Fruit fly (Drosophila melanogaster): ENCODE results near the gene CG9550.

Gene CG9550

DNA sequence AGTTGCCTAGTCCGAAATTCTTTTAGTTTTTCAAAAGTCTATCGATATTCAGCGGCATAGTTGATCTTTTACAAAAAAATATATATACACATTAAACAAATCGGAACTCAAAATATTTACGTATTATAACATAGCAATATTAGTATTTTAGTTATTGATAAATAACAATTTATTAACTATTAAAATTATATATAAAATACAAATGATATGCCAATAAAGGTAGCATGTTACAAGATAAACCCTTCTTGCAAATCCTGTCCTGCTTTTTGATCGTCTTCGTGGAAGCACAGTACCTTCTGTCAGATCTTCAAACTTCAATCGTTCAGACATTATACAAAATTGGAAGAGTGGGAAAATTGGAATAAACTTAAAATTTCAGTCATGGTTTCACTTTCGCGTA lies at the start of gene CG9550:
Gene CG9550, plus strand, starts transcription at position 301 of the 400 bp plus-strand sequence.
- TF ChIP-seq psq (optimal IDR thresholded peaks at IDR 0.05), result no peak
- no peak for TF ChIP-seq Dll (optimal IDR thresholded peaks at IDR 0.05)
- no peak for TF ChIP-seq EcR (GFP tag; optimal IDR thresholded peaks at IDR 0.05)
- TF ChIP-seq CG8478 (optimal IDR thresholded peaks at IDR 0.05), result no peak
- TF ChIP-seq pan (optimal IDR thresholded peaks at IDR 0.05), result no peak
- TF ChIP-seq usp (GFP tag; optimal IDR thresholded peaks at IDR 0.05), result no peak

DNA sequence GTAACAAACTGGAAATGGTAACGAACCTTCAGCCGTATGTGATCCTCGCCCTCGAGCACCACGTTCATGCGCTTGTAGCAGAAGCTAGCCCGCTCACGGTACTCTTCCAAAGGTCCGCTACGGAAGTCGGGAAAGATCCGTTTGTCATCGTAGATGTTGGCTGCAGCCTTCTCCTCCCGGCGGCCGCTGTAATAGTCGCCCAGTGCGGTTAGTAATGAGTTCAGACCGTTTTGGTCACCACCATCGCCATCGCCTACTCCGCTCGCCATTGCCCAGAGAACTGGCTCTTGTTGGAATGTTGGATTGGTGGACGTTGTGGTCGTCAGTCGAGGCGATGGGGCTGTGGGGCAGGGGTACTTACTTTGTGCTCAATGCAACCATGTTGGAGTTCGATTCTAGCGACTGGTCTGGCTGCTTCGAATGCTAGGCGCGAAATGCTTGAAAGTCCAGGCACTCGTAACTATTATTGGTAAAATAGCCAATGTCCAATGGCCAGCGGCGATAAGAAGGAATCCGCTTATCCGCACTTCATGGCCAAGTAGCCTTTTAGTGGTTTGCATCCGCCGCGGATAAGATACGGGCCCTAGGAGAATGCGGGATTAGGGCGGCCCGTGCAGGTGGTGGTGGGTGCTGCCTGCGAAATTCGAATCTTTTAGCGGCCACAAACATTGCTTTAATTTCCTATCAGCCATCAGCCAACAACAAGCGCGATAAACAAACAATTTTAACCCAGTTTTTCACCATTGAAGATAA lies 49.1 kb upstream of the CG9550 start:
- TF ChIP-seq EcR (GFP tag; optimal IDR thresholded peaks at IDR 0.05), result no peak
- no peak for TF ChIP-seq Dll (optimal IDR thresholded peaks at IDR 0.05)
- TF ChIP-seq pan (optimal IDR thresholded peaks at IDR 0.05), result no peak
- TF ChIP-seq psq (optimal IDR thresholded peaks at IDR 0.05), result no peak
- no peak for TF ChIP-seq usp (GFP tag; optimal IDR thresholded peaks at IDR 0.05)
- TF ChIP-seq CG8478 (optimal IDR thresholded peaks at IDR 0.05), result no peak

DNA sequence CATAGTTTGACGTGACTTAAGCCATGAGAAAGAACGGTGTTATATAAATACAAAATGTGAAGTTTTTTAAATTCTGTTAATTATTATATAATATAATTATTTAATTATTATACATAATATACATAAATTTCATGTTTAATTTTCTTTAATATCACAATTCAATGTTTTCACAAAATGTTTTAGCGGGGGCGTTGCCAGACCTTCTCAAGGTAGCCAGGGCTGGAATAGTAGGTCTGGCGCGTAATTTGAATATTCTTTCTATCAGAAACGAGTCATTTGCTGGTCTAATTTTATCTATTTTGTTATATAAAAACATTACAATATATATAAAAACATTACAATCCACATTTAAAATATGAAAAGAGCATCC lies 48.5 kb upstream of the CG9550 start, which contains the start of gene Acox3:
Gene Acox3, minus strand, starts transcription at position 70 of the 370 bp plus-strand sequence.
- TF ChIP-seq EcR (GFP tag; optimal IDR thresholded peaks at IDR 0.05) (no peak), usp (GFP tag; optimal IDR thresholded peaks at IDR 0.05) (no peak), CG8478 (optimal IDR thresholded peaks at IDR 0.05) (no peak), Dll (optimal IDR thresholded peaks at IDR 0.05) (no peak), psq (optimal IDR thresholded peaks at IDR 0.05) (no peak)

DNA sequence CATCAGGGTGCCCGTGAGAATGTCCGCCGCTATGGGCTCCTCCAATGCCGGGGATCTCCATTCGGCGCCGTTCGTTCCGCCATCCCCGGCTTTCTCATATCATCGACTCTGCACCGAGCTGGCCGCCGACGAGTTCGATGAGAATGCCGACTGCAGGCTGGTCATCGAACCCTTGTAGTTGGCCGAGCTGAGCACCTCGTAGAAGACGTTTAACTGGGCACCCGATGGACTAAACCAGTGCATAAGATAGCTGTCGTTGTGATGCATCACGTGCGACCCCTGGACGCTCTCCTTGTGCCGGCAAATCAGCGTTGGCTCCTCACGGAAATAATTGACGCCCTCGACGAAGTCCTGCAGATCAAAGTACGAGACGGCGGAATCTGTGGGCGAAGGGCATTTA lies 47.1 kb upstream of the CG9550 start:
- TF ChIP-seq EcR (GFP tag; optimal IDR thresholded peaks at IDR 0.05) (no peak), Dll (optimal IDR thresholded peaks at IDR 0.05) (no peak), psq (optimal IDR thresholded peaks at IDR 0.05) (no peak), pan (optimal IDR thresholded peaks at IDR 0.05) (no peak)

DNA sequence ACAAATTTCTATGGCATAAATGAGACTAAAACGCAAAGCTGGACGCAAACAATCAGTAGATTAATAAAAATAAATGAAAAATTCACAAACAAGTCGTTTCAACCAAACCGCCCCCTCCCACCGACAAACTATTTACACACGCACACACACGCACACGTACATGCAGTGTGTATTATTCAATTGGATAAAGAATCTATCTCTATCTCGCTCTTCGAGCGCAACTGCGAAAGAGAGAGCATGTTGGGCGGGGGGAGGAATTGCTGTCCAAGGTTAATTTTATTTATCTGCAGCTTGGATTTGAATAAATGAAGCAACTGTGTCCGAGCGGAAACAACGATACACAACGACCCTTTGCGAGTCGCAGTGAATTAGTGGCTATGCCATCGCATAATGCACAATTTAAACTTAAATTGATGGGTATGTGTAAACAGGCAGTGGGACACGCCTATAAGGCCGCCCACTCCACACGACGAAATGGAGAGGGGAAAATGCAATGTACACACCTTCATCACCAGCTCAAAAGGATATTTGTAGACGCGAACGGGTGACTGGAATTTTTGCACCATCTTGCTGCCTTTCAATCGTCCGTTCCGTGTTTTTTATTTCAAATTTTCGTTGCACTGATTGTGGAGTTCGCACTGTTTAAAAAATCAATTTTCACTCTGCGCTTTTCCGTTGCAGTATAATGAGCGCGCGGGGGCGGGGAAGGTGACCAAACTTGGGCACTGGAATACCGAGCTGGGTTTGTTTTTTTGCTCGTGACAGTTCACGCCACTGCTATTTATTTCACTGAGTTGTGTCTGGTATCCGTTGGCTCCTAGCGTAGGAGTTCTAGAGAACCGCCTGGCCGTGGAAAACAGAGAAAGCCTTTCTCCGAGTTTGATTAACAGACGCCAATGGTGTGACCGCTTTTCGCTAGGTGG lies 41.6 kb upstream of the CG9550 start, which contains the start of gene retm:
Gene retm, minus strand, starts transcription at position 898 of the 923 bp plus-strand sequence.
- TF ChIP-seq EcR (GFP tag; optimal IDR thresholded peaks at IDR 0.05) (no peak), CG8478 (optimal IDR thresholded peaks at IDR 0.05) (no peak), psq (optimal IDR thresholded peaks at IDR 0.05) (no peak), usp (GFP tag; optimal IDR thresholded peaks at IDR 0.05) (no peak), Dll (optimal IDR thresholded peaks at IDR 0.05) (no peak), pan (optimal IDR thresholded peaks at IDR 0.05) (no peak)

DNA sequence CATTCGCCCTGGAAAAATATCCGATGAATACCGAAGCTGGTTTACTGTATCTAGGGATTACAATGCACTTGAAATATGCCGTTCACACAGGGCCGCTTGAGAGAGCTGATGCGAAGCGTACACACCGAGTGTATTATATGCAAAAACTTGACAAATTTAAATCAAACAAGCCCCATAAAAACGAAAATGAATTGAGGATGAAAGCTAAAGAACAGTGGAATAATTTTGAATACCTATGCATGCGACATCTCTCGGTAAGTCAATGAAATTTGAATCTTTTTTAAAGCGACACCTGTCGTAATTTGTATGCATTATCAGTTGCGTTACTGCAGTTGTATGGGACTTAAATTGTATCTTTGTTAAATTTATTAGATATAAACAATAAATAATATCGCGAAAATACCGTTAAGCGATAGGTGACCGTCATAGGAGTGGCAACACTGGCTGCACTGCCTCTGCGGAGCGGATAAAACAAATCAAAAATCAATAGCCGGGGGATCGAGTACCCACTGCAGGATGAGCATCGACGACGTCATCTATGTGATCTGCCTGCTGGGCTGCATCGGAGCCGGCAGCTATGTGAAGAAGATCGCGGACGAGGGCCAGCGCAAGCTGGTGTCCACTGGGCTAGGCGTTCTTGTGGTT lies 40.8 kb upstream of the CG9550 start, which contains the start of gene frj:
Gene frj, plus strand, starts transcription at position 98 of the 645 bp plus-strand sequence.
- TF ChIP-seq CG8478 (optimal IDR thresholded peaks at IDR 0.05) (no peak), pan (optimal IDR thresholded peaks at IDR 0.05) (no peak), usp (GFP tag; optimal IDR thresholded peaks at IDR 0.05) (no peak), EcR (GFP tag; optimal IDR thresholded peaks at IDR 0.05) (no peak), Dll (optimal IDR thresholded peaks at IDR 0.05) (no peak), psq (optimal IDR thresholded peaks at IDR 0.05) (no peak)

DNA sequence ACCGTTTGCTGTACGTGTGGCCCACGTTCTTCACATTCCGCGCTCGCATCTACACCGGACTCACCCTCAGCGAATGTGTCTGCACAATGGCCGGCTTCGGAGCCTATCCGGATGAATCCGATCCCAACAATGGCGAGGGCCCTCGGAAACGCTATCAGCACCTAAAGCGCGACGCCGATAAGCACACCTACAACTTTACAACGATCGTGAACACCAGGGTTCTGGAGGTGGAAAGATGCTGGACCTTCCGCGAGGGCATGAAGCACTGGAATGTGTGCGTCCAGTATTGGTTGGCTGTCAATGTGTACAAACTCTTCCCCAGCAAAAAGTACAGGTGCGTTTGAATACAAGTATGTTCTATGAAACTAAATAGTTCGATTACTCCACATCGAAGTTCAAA lies 39.3 kb upstream of the CG9550 start:
- no peak for TF ChIP-seq pan (optimal IDR thresholded peaks at IDR 0.05)
- no peak for TF ChIP-seq EcR (GFP tag; optimal IDR thresholded peaks at IDR 0.05)
- TF ChIP-seq Dll (optimal IDR thresholded peaks at IDR 0.05), result no peak

DNA sequence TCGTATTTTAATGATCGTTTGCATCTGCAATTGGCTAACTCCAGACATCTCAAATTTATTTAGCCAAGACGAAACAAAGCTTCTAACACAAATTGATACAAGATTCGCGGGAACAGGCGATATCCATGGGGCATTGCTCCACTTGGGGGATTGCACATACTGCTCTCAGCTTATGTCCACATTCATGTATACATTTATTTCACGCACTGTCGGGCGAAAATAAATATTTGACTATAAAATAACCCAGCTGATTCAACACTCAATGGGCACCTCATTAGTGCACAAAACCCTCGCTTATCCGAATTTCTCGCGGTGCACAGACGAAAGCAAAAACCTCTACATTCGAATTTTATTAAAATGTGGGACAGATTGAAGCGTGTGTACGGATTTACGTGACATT lies 35.4 kb upstream of the CG9550 start:
- TF ChIP-seq psq (optimal IDR thresholded peaks at IDR 0.05) (no peak), Dll (optimal IDR thresholded peaks at IDR 0.05) (no peak), usp (GFP tag; optimal IDR thresholded peaks at IDR 0.05) (no peak), EcR (GFP tag; optimal IDR thresholded peaks at IDR 0.05) (no peak), pan (optimal IDR thresholded peaks at IDR 0.05) (no peak), CG8478 (optimal IDR thresholded peaks at IDR 0.05) (no peak)

DNA sequence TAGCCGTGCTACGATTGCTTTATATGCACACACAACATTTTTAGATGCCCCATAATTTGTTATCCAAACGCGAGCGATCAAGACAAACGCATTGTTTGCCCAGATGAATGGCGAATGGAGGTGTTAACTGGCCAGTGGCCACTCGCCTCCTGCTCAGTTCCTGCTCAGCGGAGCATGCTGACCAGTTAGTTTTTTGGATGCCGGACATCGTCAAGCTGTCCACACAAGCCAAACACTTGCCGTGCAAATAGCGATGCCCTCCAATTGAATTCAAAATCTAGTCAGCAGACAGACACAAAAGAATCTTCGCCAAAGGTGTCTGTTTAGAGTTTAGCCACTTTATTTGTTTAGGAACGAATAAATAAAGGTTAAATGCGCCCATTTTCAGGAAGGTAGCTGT lies 34.6 kb upstream of the CG9550 start:
- TF ChIP-seq usp (GFP tag; optimal IDR thresholded peaks at IDR 0.05), result no peak

DNA sequence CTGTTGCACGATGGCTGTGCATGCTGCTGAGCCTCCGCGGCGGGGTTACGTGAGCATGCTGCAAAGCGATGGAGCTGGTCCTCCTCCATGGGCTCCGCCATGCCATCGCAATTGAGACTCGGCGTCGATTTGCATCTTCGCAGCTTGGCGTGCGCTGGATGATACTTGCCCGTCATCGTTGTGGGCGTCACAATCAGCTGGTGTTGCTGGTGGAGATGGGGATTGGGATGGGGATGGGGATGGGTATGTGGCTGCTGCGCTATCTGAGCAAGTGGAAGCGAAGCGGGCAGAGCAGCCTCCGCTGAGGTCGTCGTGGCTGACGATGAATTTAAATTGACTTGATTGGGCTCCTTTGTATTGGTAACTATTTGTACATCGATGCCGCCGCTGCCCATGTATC lies 33.5 kb upstream of the CG9550 start:
- TF ChIP-seq Dll (optimal IDR thresholded peaks at IDR 0.05) (no peak), CG8478 (optimal IDR thresholded peaks at IDR 0.05) (no peak), usp (GFP tag; optimal IDR thresholded peaks at IDR 0.05) (no peak), pan (optimal IDR thresholded peaks at IDR 0.05) (no peak), psq (optimal IDR thresholded peaks at IDR 0.05) (no peak), EcR (GFP tag; optimal IDR thresholded peaks at IDR 0.05) (no peak)

DNA sequence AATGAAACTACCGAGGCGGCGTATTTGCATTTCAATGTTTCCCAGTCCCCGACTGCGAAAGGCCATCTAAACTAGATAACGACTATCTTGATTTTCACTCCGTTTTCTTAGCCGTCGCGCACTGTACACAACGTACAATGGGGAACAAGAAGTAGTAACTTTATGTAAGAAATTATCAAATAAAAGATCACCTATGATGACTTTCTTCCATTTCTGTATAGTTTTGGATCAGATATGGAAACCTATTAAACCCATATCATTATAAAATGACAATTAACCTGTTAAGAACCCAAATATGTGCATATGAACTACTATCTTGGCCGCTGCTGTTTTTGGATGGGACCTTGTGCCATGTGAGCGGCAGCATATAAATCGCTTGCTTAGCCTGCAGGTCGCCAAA lies 32.6 kb upstream of the CG9550 start:
- TF ChIP-seq pan (optimal IDR thresholded peaks at IDR 0.05) (no peak), Dll (optimal IDR thresholded peaks at IDR 0.05) (no peak)

DNA sequence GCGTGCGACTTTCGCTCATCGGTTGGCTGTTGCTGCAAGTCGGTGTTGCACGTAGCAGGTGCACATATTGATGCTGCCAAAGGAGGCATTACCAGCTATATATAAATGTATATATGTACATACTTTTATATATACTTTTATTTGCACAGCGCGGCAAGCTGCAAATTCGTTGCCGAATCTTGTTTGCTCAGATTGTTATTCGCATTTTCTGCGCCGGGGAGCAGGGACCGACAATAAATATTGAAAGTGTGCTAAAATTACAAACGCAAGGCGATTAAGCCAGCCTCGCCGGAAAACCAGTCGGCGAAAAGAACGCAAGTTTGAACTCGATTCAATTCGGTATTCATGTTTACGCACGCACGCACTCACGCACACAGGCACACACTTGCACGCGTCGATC lies 32.1 kb upstream of the CG9550 start:
- TF ChIP-seq CG8478 (optimal IDR thresholded peaks at IDR 0.05) (no peak), pan (optimal IDR thresholded peaks at IDR 0.05) (no peak), EcR (GFP tag; optimal IDR thresholded peaks at IDR 0.05) (no peak), Dll (optimal IDR thresholded peaks at IDR 0.05) (no peak), usp (GFP tag; optimal IDR thresholded peaks at IDR 0.05) (no peak), psq (optimal IDR thresholded peaks at IDR 0.05) (no peak)

Measured in whole organism.